Worm (Caenorhabditis elegans) whole organism, L1 larva: ENCODE data around the gene trp-2.

Experiments used
- C04F5.9 ChIP-seq: sonication (generic microtip); optimal IDR thresholded peaks from 2 replicates; lab custom pipeline; 2016; ENCODE audit warnings: missing genetic modification characterization, missing compliant biosample characterization
- C16A3.4 ChIP-seq: fragments of 150-350 bp; optimal IDR thresholded peaks from 2 replicates; lab custom pipeline; 2014; ENCODE audit warnings: missing biosample characterization, missing genetic modification characterization
- F16B12.6 ChIP-seq: fragments of 150-350 bp; optimal IDR thresholded peaks from 2 replicates; lab custom pipeline; 2014; ENCODE audit warnings: missing biosample characterization, missing genetic modification characterization
- ama-1 ChIP-seq: fragments of 150-350 bp; optimal IDR thresholded peaks from 2 replicates; lab custom pipeline; 2014
- blmp-1 ChIP-seq: fragments of 150-350 bp; optimal IDR thresholded peaks from 2 replicates; lab custom pipeline; 2014; ENCODE audit warnings: missing biosample characterization, missing genetic modification characterization
- ceh-90 ChIP-seq: sonication (generic microtip); optimal IDR thresholded peaks from 2 replicates; lab custom pipeline; 2016; ENCODE audit warnings: missing genetic modification characterization, missing compliant biosample characterization
- dpl-1 ChIP-seq, 3 experiments: fragments of 150-350 bp in 2 of 3; sonication (generic microtip) in 1 of 3; optimal IDR thresholded peaks; 2 replicates each; lab custom pipeline; 2014 to 2017; ENCODE audit warnings: missing biosample characterization in 3 of 3, missing genetic modification characterization in 3 of 3, missing genetic modification reagents in 3 of 3
- dsc-1 ChIP-seq: sonication (generic microtip); optimal IDR thresholded peaks from 2 replicates; lab custom pipeline; 2016; ENCODE audit warnings: mild to moderate bottlenecking, missing genetic modification characterization, missing compliant biosample characterization
- efl-1 ChIP-seq, 4 experiments: fragments of 150-350 bp; optimal IDR thresholded peaks in 3 of 4; peaks in 1 of 4; 1 replicate in 1 of 4; 2 replicates in 3 of 4; lab custom pipeline; 2014; ENCODE audit warnings: missing biosample characterization in 2 of 4, missing genetic modification characterization in 2 of 4, missing genetic modification reagents in 2 of 4
- ets-5 ChIP-seq: fragments of 200-800 bp; sonication (Bioruptor generic); IDR thresholded peaks from 2 replicates; pipeline ENCODE4 v1.3.6; 2022; ENCODE audit warnings: missing genetic modification characterization, missing compliant biosample characterization
- fkh-8 ChIP-seq: sonication (generic microtip); optimal IDR thresholded peaks from 2 replicates; lab custom pipeline; 2016; ENCODE audit warnings: mild to moderate bottlenecking, missing genetic modification characterization, missing compliant biosample characterization
- grh-1 ChIP-seq: fragments of 200-800 bp; sonication (Bioruptor generic); IDR thresholded peaks from 2 replicates; pipeline ENCODE4 v1.3.6; 2022; ENCODE audit warnings: missing genetic modification reagents, missing genetic modification characterization, missing compliant biosample characterization
- hlh-17 ChIP-seq: fragments of 200-800 bp; sonication (Bioruptor generic); optimal IDR thresholded peaks from 2 replicates; lab custom pipeline; 2018; ENCODE audit warnings: missing genetic modification characterization, mild to moderate bottlenecking, missing compliant biosample characterization, moderate library complexity, borderline replicate concordance
- hpl-2 ChIP-seq: fragments of 150-350 bp; optimal IDR thresholded peaks from 2 replicates; lab custom pipeline; 2014; ENCODE audit warnings: missing biosample characterization, missing genetic modification reagents, missing genetic modification characterization
- irx-1 ChIP-seq: sonication (generic microtip); optimal IDR thresholded peaks from 2 replicates; lab custom pipeline; 2016; ENCODE audit warnings: missing genetic modification characterization, missing compliant biosample characterization
- lin-14 ChIP-seq: fragments of 200-800 bp; sonication (Bioruptor generic); optimal IDR thresholded peaks from 2 replicates; lab custom pipeline; 2018; ENCODE audit warnings: mild to moderate bottlenecking, missing genetic modification characterization, moderate library complexity, missing compliant biosample characterization
- lin-15B ChIP-seq: fragments of 150-350 bp; sonication (generic microtip); optimal IDR thresholded peaks from 3 replicates; lab custom pipeline; 2014; ENCODE audit warnings: missing biosample characterization, missing genetic modification characterization
- lin-35 ChIP-seq, 2 experiments: fragments of 150-350 bp; optimal IDR thresholded peaks; 2 replicates each; lab custom pipeline; 2014; ENCODE audit warnings: missing biosample characterization in 2 of 2, missing genetic modification characterization in 2 of 2, missing genetic modification reagents in 2 of 2
- mef-2 ChIP-seq: fragments of 150-350 bp; optimal IDR thresholded peaks from 2 replicates; lab custom pipeline; 2014; ENCODE audit warnings: missing biosample characterization, missing genetic modification characterization
- mep-1 ChIP-seq: fragments of 150-350 bp; optimal IDR thresholded peaks from 2 replicates; lab custom pipeline; 2014; ENCODE audit warnings: missing biosample characterization, missing genetic modification characterization
- nhr-12 ChIP-seq: sonication (generic microtip); optimal IDR thresholded peaks from 2 replicates; lab custom pipeline; 2017; ENCODE audit warnings: missing biosample characterization, missing genetic modification characterization
- nhr-47 ChIP-seq: sonication (generic microtip); optimal IDR thresholded peaks from 2 replicates; lab custom pipeline; 2016; ENCODE audit warnings: mild to moderate bottlenecking, missing genetic modification characterization, moderate library complexity, missing compliant biosample characterization
- nhr-71 ChIP-seq: sonication (generic microtip); optimal IDR thresholded peaks from 2 replicates; lab custom pipeline; 2016; ENCODE audit warnings: mild to moderate bottlenecking, missing genetic modification characterization, moderate library complexity, missing compliant biosample characterization
- nhr-76 ChIP-seq: sonication (generic microtip); optimal IDR thresholded peaks from 2 replicates; lab custom pipeline; 2017; ENCODE audit warnings: missing biosample characterization, missing genetic modification characterization
- pag-3 ChIP-seq: sonication (generic microtip); optimal IDR thresholded peaks from 2 replicates; lab custom pipeline; 2017; ENCODE audit warnings: missing genetic modification characterization, mild to moderate bottlenecking, missing compliant biosample characterization, antibody characterized with exemption, borderline replicate concordance; ENCODE audit not compliant: insufficient read depth
- pax-3 ChIP-seq: fragments of 200-800 bp; sonication (Bioruptor generic); optimal IDR thresholded peaks from 2 replicates; lab custom pipeline; 2018; ENCODE audit warnings: mild to moderate bottlenecking, missing genetic modification characterization, moderate library complexity, missing compliant biosample characterization
- pqm-1 ChIP-seq: sonication (generic microtip); optimal IDR thresholded peaks from 3 replicates; lab custom pipeline; 2017; ENCODE audit warnings: missing biosample characterization, missing genetic modification characterization
- swsn-7 ChIP-seq: sonication (generic microtip); optimal IDR thresholded peaks from 2 replicates; lab custom pipeline; 2016; ENCODE audit warnings: missing genetic modification characterization, missing compliant biosample characterization
- unc-30 ChIP-seq: sonication (generic microtip); optimal IDR thresholded peaks from 2 replicates; lab custom pipeline; 2017; ENCODE audit warnings: missing biosample characterization, missing genetic modification characterization
- unc-86 ChIP-seq: sonication (generic microtip); optimal IDR thresholded peaks from 2 replicates; lab custom pipeline; 2016; ENCODE audit warnings: missing genetic modification characterization, missing compliant biosample characterization
- unc-98 ChIP-seq: fragments of 200-800 bp; sonication (Bioruptor generic); IDR thresholded peaks from 2 replicates; pipeline ENCODE4 v1.3.6; 2022; ENCODE audit warnings: missing genetic modification characterization, missing compliant biosample characterization
- zag-1 ChIP-seq: fragments of 150-350 bp; optimal IDR thresholded peaks from 2 replicates; lab custom pipeline; 2014; ENCODE audit warnings: missing biosample characterization, missing genetic modification characterization
- zip-4 ChIP-seq: fragments of 200-800 bp; sonication (Bioruptor generic); optimal IDR thresholded peaks from 2 replicates; lab custom pipeline; 2018; ENCODE audit warnings: mild to moderate bottlenecking, missing genetic modification characterization, moderate library complexity, missing compliant biosample characterization
- ztf-4 ChIP-seq: fragments of 150-350 bp; optimal IDR thresholded peaks from 2 replicates; lab custom pipeline; 2014; ENCODE audit warnings: missing biosample characterization, missing genetic modification characterization

Gene trp-2

DNA sequence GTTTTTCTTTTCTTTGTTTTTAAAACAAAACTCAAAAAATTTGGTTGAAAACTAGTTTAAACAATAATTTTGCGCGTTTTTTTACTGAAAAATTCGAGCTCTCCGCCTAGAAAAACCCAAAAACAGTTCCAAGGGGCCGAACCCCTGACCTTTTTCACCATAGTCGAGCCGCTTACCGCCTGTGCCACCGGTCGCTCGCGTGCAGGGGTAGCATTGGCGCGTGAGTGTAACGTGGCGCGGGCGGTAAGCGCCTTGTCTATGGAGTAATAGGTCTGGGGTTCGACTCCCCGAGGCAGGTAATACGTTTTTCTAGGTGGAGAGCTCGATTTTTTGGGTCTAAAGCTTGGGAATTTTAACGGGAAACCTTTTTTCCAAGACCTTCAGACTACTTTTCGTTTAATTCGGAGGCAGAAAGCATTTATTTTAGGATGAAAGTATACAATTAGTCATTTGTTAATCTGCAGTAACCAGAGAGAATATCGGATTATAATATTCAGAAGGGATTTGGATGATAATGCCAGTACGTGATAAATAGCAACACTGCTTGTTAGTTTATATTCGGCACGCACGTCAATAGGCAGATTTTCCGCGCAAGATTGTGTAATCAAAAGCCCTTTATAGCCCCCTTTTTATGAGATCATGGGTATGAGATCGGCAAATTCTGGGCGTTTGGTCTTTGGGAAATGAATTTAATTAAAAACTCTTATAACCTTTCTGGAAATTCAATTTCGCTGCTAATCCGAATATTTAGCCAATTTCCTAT, 15.6 kb downstream of the trp-2 start (continued):
- TF ChIP-seq nhr-76 (tag; lab: Kevin White, UChicago) (no peak), ets-5 (no peak), unc-86 (no peak), hlh-17 (GFP tag; lab: Kevin White, UChicago) (no peak), C16A3.4 (tag; lab: Kevin White, UChicago) (no peak), mef-2 (peak; percentile 8), unc-98 (no peak), lin-35 (GFP tag; optimal IDR thresholded peaks at IDR 0.05; lab: Kevin White, UChicago) (no peak), ztf-4 (tag; lab: Kevin White, UChicago) (no peak), dpl-1 (GFP tag; optimal IDR thresholded peaks at IDR 0.05; lab: Kevin White, UChicago) (no peak), pag-3 (tag; lab: Kevin White, UChicago) (no peak), dsc-1 (tag; lab: Kevin White, UChicago) (peak; percentile 93), mep-1 (tag; lab: Kevin White, UChicago) (no peak), pax-3 (tag; lab: Kevin White, UChicago) (peak; percentile 20), irx-1 (no peak), C04F5.9 (no peak), hpl-2 (GFP tag; lab: Kevin White, UChicago) (no peak), ceh-90 (tag; lab: Kevin White, UChicago) (no peak), lin-14 (GFP tag; lab: Kevin White, UChicago) (no peak), unc-30 (tag; lab: Kevin White, UChicago) (no peak), pqm-1 (tag; lab: Kevin White, UChicago) (no peak), efl-1 (optimal IDR thresholded peaks at IDR 0.05; lab: Kevin White, UChicago) (no peak), efl-1 (GFP tag; optimal IDR thresholded peaks at IDR 0.05 in 1 of 2; lab: Kevin White, UChicago) (no peak), nhr-47 (tag; lab: Kevin White, UChicago) (peak; percentile 40), zip-4 (no peak)

DNA sequence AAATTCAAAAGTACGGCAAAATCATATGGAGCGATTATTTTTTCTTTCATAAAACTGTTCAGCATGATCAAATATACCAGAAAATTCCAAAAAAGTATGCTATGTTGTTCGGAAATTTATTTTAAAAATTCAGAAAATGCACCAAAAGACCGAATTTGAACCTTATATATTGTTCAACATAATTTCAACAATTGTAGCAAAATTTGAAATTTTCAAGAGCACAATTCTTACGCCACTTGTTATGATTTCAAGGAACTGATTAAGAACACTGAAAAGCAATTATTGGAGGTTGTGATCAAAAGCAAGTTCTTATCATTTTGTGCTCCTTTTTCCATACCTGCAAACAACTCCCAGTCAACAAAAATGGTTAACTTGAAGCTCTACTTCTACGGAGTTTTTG, 16.4 kb downstream of the trp-2 start, which contains the start of gene clc-27:
Gene clc-27 (plus strand): TSS at position 301 of the 400 bp plus-strand sequence.
- TF ChIP-seq dpl-1 (GFP tag; optimal IDR thresholded peaks at IDR 0.05; lab: Kevin White, UChicago) = no peak
- no peak for TF ChIP-seq ets-5
- TF ChIP-seq swsn-7 = no peak
- TF ChIP-seq lin-35 (GFP tag; optimal IDR thresholded peaks at IDR 0.05; lab: Kevin White, UChicago) = no peak
- no peak for TF ChIP-seq zag-1
- no peak for TF ChIP-seq fkh-8 (tag; lab: Kevin White, UChicago)
- no peak for TF ChIP-seq lin-15B (tag; lab: Kevin White, UChicago)
- no peak for TF ChIP-seq grh-1
- TF ChIP-seq nhr-12 = no peak
- no peak for TF ChIP-seq unc-86
- TF ChIP-seq lin-14 (GFP tag; lab: Kevin White, UChicago) = no peak
- no peak for TF ChIP-seq blmp-1 (tag; lab: Kevin White, UChicago)
- no peak for TF ChIP-seq nhr-76 (tag; lab: Kevin White, UChicago)
- no peak for TF ChIP-seq pax-3 (tag; lab: Kevin White, UChicago)
- no peak for TF ChIP-seq nhr-71 (tag; lab: Kevin White, UChicago)
- TF ChIP-seq F16B12.6 (tag; lab: Kevin White, UChicago) = no peak
- TF ChIP-seq, all 84 proteins: peak for 0

DNA sequence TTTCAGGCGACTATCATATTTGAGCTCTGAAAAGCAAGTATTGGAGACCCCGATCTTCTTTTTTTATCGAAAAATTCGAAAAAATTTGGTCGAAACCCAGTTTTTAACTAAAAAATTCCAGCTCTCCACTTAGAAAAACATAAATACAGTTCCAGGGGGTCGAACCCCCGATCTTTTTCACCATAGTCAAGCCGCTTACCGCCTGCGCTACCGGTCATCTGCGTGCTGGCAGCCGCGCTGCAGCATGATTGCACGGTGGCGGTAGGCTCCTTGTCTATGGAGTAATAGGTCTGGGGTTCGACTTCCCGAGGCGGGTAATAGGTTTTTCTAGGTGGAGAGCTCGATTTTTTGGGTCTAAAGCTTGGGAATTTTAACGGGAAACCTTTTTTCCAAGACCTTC, 18.1 kb downstream of the trp-2 start, which contains the start of gene clc-24:
Gene clc-24 (plus strand): TSS at position 263 of the 400 bp plus-strand sequence.
- no peak for TF ChIP-seq ama-1 (lab: Kevin White, UChicago)
- TF ChIP-seq, all 84 proteins: peak for 0

DNA sequence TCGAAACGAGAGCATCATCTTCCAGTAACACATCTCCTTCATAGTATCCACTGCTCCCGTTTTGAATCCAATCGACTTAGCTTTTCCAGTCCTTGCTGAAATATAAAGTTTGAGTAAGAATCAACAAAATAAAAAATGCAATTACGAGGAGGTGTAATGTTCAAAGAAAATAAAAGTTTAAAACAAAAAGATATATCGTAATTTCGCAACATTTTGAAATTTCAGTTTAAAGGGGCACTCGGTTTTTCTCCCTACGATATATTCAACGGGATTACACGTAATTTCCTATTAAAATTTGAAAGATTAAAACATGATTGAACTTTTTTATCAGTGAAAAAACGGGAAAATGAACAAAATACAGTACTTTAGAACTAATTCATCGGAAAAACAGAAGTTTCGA, 24.4 kb downstream of the trp-2 start, which contains the start of gene Y34F4.3:
Gene Y34F4.3 (minus strand): TSS at position 101 of the 400 bp plus-strand sequence.
- TF ChIP-seq C04F5.9 (no peak), grh-1 (no peak)
